Worm (Caenorhabditis elegans) whole organism, L1 larva: ENCODE measurements around the gene Y39B6A.33.

ENCODE experiments used
- C34B4.2 ChIP-seq: sonication (generic microtip); optimal IDR thresholded peaks from 2 replicates; lab custom pipeline; 2017; ENCODE audit warnings: mild to moderate bottlenecking, missing genetic modification characterization, missing compliant biosample characterization
- F16B12.6 ChIP-seq: fragments of 150-350 bp; optimal IDR thresholded peaks from 2 replicates; lab custom pipeline; 2014; ENCODE audit warnings: missing biosample characterization, missing genetic modification characterization
- Y116A8C.19 ChIP-seq: sonication (generic microtip); optimal IDR thresholded peaks from 2 replicates; lab custom pipeline; 2016; ENCODE audit warnings: missing compliant biosample characterization, missing genetic modification characterization, borderline replicate concordance
- alr-1 ChIP-seq: fragments of 200-800 bp; sonication (Bioruptor generic); optimal IDR thresholded peaks from 2 replicates; lab custom pipeline; 2018; ENCODE audit warnings: borderline replicate concordance, mild to moderate bottlenecking, missing genetic modification characterization, missing compliant biosample characterization
- aly-2 ChIP-seq: fragments of 150-350 bp; optimal IDR thresholded peaks from 2 replicates; lab custom pipeline; 2014; ENCODE audit warnings: missing biosample characterization, missing genetic modification characterization
- blmp-1 ChIP-seq: fragments of 150-350 bp; optimal IDR thresholded peaks from 2 replicates; lab custom pipeline; 2014; ENCODE audit warnings: missing biosample characterization, missing genetic modification characterization
- ceh-63 ChIP-seq: fragments of 200-800 bp; sonication (Bioruptor generic); optimal IDR thresholded peaks from 2 replicates; lab custom pipeline; 2018; ENCODE audit warnings: mild to moderate bottlenecking, missing genetic modification characterization, missing compliant biosample characterization
- ceh-8 ChIP-seq: fragments of 200-800 bp; sonication (Bioruptor generic); optimal IDR thresholded peaks from 2 replicates; lab custom pipeline; 2018; ENCODE audit warnings: mild to moderate bottlenecking, missing genetic modification characterization, moderate library complexity, missing compliant biosample characterization
- ceh-82 ChIP-seq, 3 experiments: fragments of 150-350 bp in 1 of 3; sonication (generic microtip) in 2 of 3; optimal IDR thresholded peaks; 2 replicates each; lab custom pipeline; 2014 to 2017; ENCODE audit warnings: missing biosample characterization in 3 of 3, missing genetic modification characterization in 3 of 3
- ceh-90 ChIP-seq: sonication (generic microtip); optimal IDR thresholded peaks from 2 replicates; lab custom pipeline; 2016; ENCODE audit warnings: missing genetic modification characterization, missing compliant biosample characterization
- dpl-1 ChIP-seq, 3 experiments: fragments of 150-350 bp in 2 of 3; sonication (generic microtip) in 1 of 3; optimal IDR thresholded peaks; 2 replicates each; lab custom pipeline; 2014 to 2017; ENCODE audit warnings: missing biosample characterization in 3 of 3, missing genetic modification characterization in 3 of 3, missing genetic modification reagents in 3 of 3
- dsc-1 ChIP-seq: sonication (generic microtip); optimal IDR thresholded peaks from 2 replicates; lab custom pipeline; 2016; ENCODE audit warnings: mild to moderate bottlenecking, missing genetic modification characterization, missing compliant biosample characterization
- efl-1 ChIP-seq, 4 experiments: fragments of 150-350 bp; optimal IDR thresholded peaks in 3 of 4; peaks in 1 of 4; 1 replicate in 1 of 4; 2 replicates in 3 of 4; lab custom pipeline; 2014; ENCODE audit warnings: missing biosample characterization in 2 of 4, missing genetic modification characterization in 2 of 4, missing genetic modification reagents in 2 of 4
- egl-13 ChIP-seq: sonication (generic microtip); optimal IDR thresholded peaks from 2 replicates; lab custom pipeline; 2016; ENCODE audit warnings: missing genotype, missing genetic modification reagents, missing genetic modification characterization, missing compliant biosample characterization
- egl-27 ChIP-seq, 2 experiments: fragments of 150-350 bp in 1 of 2; sonication (generic microtip); optimal IDR thresholded peaks; 3 replicates each; lab custom pipeline; 2017 to 2018; ENCODE audit warnings: missing biosample characterization in 2 of 2, missing genetic modification characterization in 2 of 2, missing genetic modification reagents in 2 of 2
- ets-5 ChIP-seq: fragments of 200-800 bp; sonication (Bioruptor generic); IDR thresholded peaks from 2 replicates; pipeline ENCODE4 v1.3.6; 2022; ENCODE audit warnings: missing genetic modification characterization, missing compliant biosample characterization
- fkh-4 ChIP-seq: sonication (generic microtip); optimal IDR thresholded peaks from 2 replicates; lab custom pipeline; 2016; ENCODE audit warnings: missing compliant biosample characterization, missing genetic modification characterization, borderline replicate concordance
- fkh-8 ChIP-seq: sonication (generic microtip); optimal IDR thresholded peaks from 2 replicates; lab custom pipeline; 2016; ENCODE audit warnings: mild to moderate bottlenecking, missing genetic modification characterization, missing compliant biosample characterization
- fos-1 ChIP-seq: fragments of 150-350 bp; optimal IDR thresholded peaks from 2 replicates; lab custom pipeline; 2014; ENCODE audit warnings: missing biosample characterization, missing genetic modification characterization
- hlh-17 ChIP-seq: fragments of 200-800 bp; sonication (Bioruptor generic); optimal IDR thresholded peaks from 2 replicates; lab custom pipeline; 2018; ENCODE audit warnings: missing genetic modification characterization, mild to moderate bottlenecking, missing compliant biosample characterization, moderate library complexity, borderline replicate concordance
- hlh-4 ChIP-seq: sonication (generic microtip); optimal IDR thresholded peaks from 2 replicates; lab custom pipeline; 2016; ENCODE audit warnings: mild to moderate bottlenecking, missing genetic modification characterization, missing compliant biosample characterization
- isw-1 ChIP-seq: fragments of 200-800 bp; sonication (Bioruptor generic); IDR thresholded peaks from 2 replicates; pipeline ENCODE4 v1.3.6; 2022; ENCODE audit warnings: missing genetic modification characterization, missing compliant biosample characterization
- lin-13 ChIP-seq: fragments of 150-350 bp; optimal IDR thresholded peaks from 2 replicates; lab custom pipeline; 2014; ENCODE audit warnings: missing biosample characterization, missing genetic modification reagents, missing genetic modification characterization
- lin-14 ChIP-seq: fragments of 200-800 bp; sonication (Bioruptor generic); optimal IDR thresholded peaks from 2 replicates; lab custom pipeline; 2018; ENCODE audit warnings: mild to moderate bottlenecking, missing genetic modification characterization, moderate library complexity, missing compliant biosample characterization
- lin-15B ChIP-seq: fragments of 150-350 bp; sonication (generic microtip); optimal IDR thresholded peaks from 3 replicates; lab custom pipeline; 2014; ENCODE audit warnings: missing biosample characterization, missing genetic modification characterization
- lin-35 ChIP-seq, 2 experiments: fragments of 150-350 bp; optimal IDR thresholded peaks; 2 replicates each; lab custom pipeline; 2014; ENCODE audit warnings: missing biosample characterization in 2 of 2, missing genetic modification characterization in 2 of 2, missing genetic modification reagents in 2 of 2
- mab-9 ChIP-seq: fragments of 200-800 bp; sonication (Bioruptor generic); IDR thresholded peaks from 2 replicates; pipeline ENCODE4 v1.3.6; 2022; ENCODE audit warnings: missing genetic modification reagents, missing genetic modification characterization, missing compliant biosample characterization
- mdl-1 ChIP-seq, 2 experiments: fragments of 150-350 bp; optimal IDR thresholded peaks; 2 replicates each; lab custom pipeline; 2014 to 2017; ENCODE audit warnings: missing biosample characterization in 2 of 2, missing genetic modification characterization in 2 of 2, inconsistent platforms in 1 of 2
- nhr-11 ChIP-seq: fragments of 150-350 bp; optimal IDR thresholded peaks from 2 replicates; lab custom pipeline; 2014; ENCODE audit warnings: missing biosample characterization, missing genetic modification characterization
- nhr-12 ChIP-seq: sonication (generic microtip); optimal IDR thresholded peaks from 2 replicates; lab custom pipeline; 2017; ENCODE audit warnings: missing biosample characterization, missing genetic modification characterization
- nhr-19 ChIP-seq: fragments of 200-800 bp; sonication (Bioruptor generic); conservative IDR thresholded peaks from 2 replicates; pipeline ENCODE4 v1.3.6; 2022; ENCODE audit warnings: missing genetic modification characterization, missing compliant biosample characterization
- nhr-20 ChIP-seq: sonication (generic microtip); optimal IDR thresholded peaks from 2 replicates; lab custom pipeline; 2016; ENCODE audit warnings: mild to moderate bottlenecking, missing genetic modification characterization, missing compliant biosample characterization
- nhr-28 ChIP-seq: fragments of 150-350 bp; optimal IDR thresholded peaks from 2 replicates; lab custom pipeline; 2014; ENCODE audit warnings: missing biosample characterization, missing genetic modification characterization
- nhr-77 ChIP-seq: fragments of 150-350 bp; optimal IDR thresholded peaks from 2 replicates; lab custom pipeline; 2014; ENCODE audit warnings: missing biosample characterization, missing genetic modification characterization
- nhr-84 ChIP-seq: sonication (generic microtip); optimal IDR thresholded peaks from 2 replicates; lab custom pipeline; 2017; ENCODE audit warnings: missing biosample characterization, missing genetic modification characterization
- nhr-85 ChIP-seq: sonication (generic microtip); peaks from one replicate; lab custom pipeline; 2016; ENCODE audit warnings: missing genetic modification characterization, inconsistent platforms, missing compliant biosample characterization
- nhr-90 ChIP-seq: sonication (generic microtip); optimal IDR thresholded peaks from 2 replicates; lab custom pipeline; 2016; ENCODE audit warnings: mild to moderate bottlenecking, missing genetic modification characterization, missing compliant biosample characterization; ENCODE audit not compliant: poor library complexity
- pag-3 ChIP-seq: sonication (generic microtip); optimal IDR thresholded peaks from 2 replicates; lab custom pipeline; 2017; ENCODE audit warnings: missing genetic modification characterization, mild to moderate bottlenecking, missing compliant biosample characterization, antibody characterized with exemption, borderline replicate concordance; ENCODE audit not compliant: insufficient read depth
- pax-3 ChIP-seq: fragments of 200-800 bp; sonication (Bioruptor generic); optimal IDR thresholded peaks from 2 replicates; lab custom pipeline; 2018; ENCODE audit warnings: mild to moderate bottlenecking, missing genetic modification characterization, moderate library complexity, missing compliant biosample characterization
- skn-1 ChIP-seq: fragments of 150-350 bp; optimal IDR thresholded peaks from 2 replicates; lab custom pipeline; 2014; ENCODE audit warnings: missing biosample characterization, missing genetic modification characterization
- snu-23 ChIP-seq: sonication (generic microtip); optimal IDR thresholded peaks from 2 replicates; lab custom pipeline; 2016; ENCODE audit warnings: missing genetic modification characterization, missing compliant biosample characterization
- tbx-2 ChIP-seq: sonication (generic microtip); optimal IDR thresholded peaks from 2 replicates; lab custom pipeline; 2016; ENCODE audit warnings: missing genetic modification characterization, missing compliant biosample characterization
- tlp-1 ChIP-seq: fragments of 150-350 bp; optimal IDR thresholded peaks from 2 replicates; lab custom pipeline; 2014; ENCODE audit warnings: missing biosample characterization, missing genetic modification characterization
- unc-130 ChIP-seq: fragments of 150-350 bp; optimal IDR thresholded peaks from 2 replicates; lab custom pipeline; 2017; ENCODE audit warnings: missing biosample characterization, missing genetic modification characterization, inconsistent platforms
- unc-86 ChIP-seq: sonication (generic microtip); optimal IDR thresholded peaks from 2 replicates; lab custom pipeline; 2016; ENCODE audit warnings: missing genetic modification characterization, missing compliant biosample characterization
- unc-98 ChIP-seq: fragments of 200-800 bp; sonication (Bioruptor generic); IDR thresholded peaks from 2 replicates; pipeline ENCODE4 v1.3.6; 2022; ENCODE audit warnings: missing genetic modification characterization, missing compliant biosample characterization
- xbp-1 ChIP-seq: sonication (generic microtip); optimal IDR thresholded peaks from 2 replicates; lab custom pipeline; 2016; ENCODE audit warnings: missing genetic modification characterization, missing compliant biosample characterization
- zag-1 ChIP-seq: fragments of 150-350 bp; optimal IDR thresholded peaks from 2 replicates; lab custom pipeline; 2014; ENCODE audit warnings: missing biosample characterization, missing genetic modification characterization
- zip-4 ChIP-seq: fragments of 200-800 bp; sonication (Bioruptor generic); optimal IDR thresholded peaks from 2 replicates; lab custom pipeline; 2018; ENCODE audit warnings: mild to moderate bottlenecking, missing genetic modification characterization, moderate library complexity, missing compliant biosample characterization
- ztf-4 ChIP-seq: fragments of 150-350 bp; optimal IDR thresholded peaks from 2 replicates; lab custom pipeline; 2014; ENCODE audit warnings: missing biosample characterization, missing genetic modification characterization

The Y39B6A.33 gene

ce11 chrV:18967479-18968056 lies 34.2 kb upstream of the Y39B6A.33 start, which contains the start of gene Y39B6A.43 (continued):
- TF ChIP-seq ceh-8 (peak; percentile 84), skn-1 (tag; lab: Kevin White, UChicago) (peak; percentile 82), nhr-90 (peak; percentile 97), nhr-84 (tag; lab: Kevin White, UChicago) (no peak), Y116A8C.19 (tag; lab: Kevin White, UChicago) (no peak), F16B12.6 (tag; lab: Kevin White, UChicago) (peak; percentile 63), nhr-19 (GFP tag; lab: Robert Waterston, UW) (peak; percentile 99), dpl-1 (GFP tag; optimal IDR thresholded peaks at IDR 0.05; lab: Kevin White, UChicago) (peak; percentile 98 to 99 (median 98)), fkh-8 (tag; lab: Kevin White, UChicago) (peak; percentile 98), isw-1 (peak; percentile 95), xbp-1 (tag; lab: Kevin White, UChicago) (peak; percentile 93), unc-130 (peak; percentile 86), lin-35 (GFP tag; optimal IDR thresholded peaks at IDR 0.05; lab: Kevin White, UChicago) (peak; percentile 98 to 100), nhr-77 (tag; lab: Kevin White, UChicago) (peak; percentile 97), unc-98 (peak; percentile 78), fos-1 (tag; lab: Kevin White, UChicago) (peak; percentile 91), nhr-11 (peak; percentile 87), egl-27 (tag; optimal IDR thresholded peaks at IDR 0.05; lab: Kevin White, UChicago) (peak; percentile 57 to 80), dsc-1 (tag; lab: Kevin White, UChicago) (peak; percentile 90), tbx-2 (tag; lab: Kevin White, UChicago) (peak; percentile 95), C34B4.2 (tag; lab: Kevin White, UChicago) (peak; percentile 77), unc-86 (peak; percentile 96), egl-13 (tag; lab: Kevin White, UChicago) (peak; percentile 89), efl-1 (optimal IDR thresholded peaks at IDR 0.05; lab: Kevin White, UChicago) (peak; percentile 99 to 100), efl-1 (GFP tag; optimal IDR thresholded peaks at IDR 0.05 in 1 of 2; lab: Kevin White, UChicago) (peak; percentile 93 to 100), lin-13 (peak; percentile 99), zag-1 (tag; lab: Kevin White, UChicago) (peak; percentile 58), lin-14 (GFP tag; lab: Kevin White, UChicago) (peak; percentile 97), nhr-85 (tag; lab: Kevin White, UChicago) (peak; percentile 97), mab-9 (GFP tag; lab: Robert Waterston, UW) (peak; percentile 91), ceh-63 (GFP tag; lab: Kevin White, UChicago) (no peak), hlh-17 (peak; percentile 68), snu-23 (GFP tag; lab: Kevin White, UChicago) (peak; percentile 95), fkh-4 (peak; percentile 75), aly-2 (peak; percentile 66), zip-4 (GFP tag; lab: Kevin White, UChicago) (peak; percentile 87), pax-3 (tag; lab: Kevin White, UChicago) (peak; percentile 94), ztf-4 (tag; lab: Kevin White, UChicago) (peak; percentile 91), ceh-82 (tag; optimal IDR thresholded peaks at IDR 0.05; lab: Kevin White, UChicago) (peak; percentile 97 to 99 (median 97)), alr-1 (no peak), hlh-4 (tag; lab: Kevin White, UChicago) (no peak), pag-3 (tag; lab: Kevin White, UChicago) (no peak), tlp-1 (no peak), nhr-12 (tag; lab: Kevin White, UChicago) (no peak), ceh-90 (tag; lab: Kevin White, UChicago) (peak; percentile 63), nhr-20 (tag; lab: Kevin White, UChicago) (peak; percentile 95), mdl-1 (tag; optimal IDR thresholded peaks at IDR 0.05; lab: Kevin White, UChicago) (peak in 1 of 2 experiments; percentile 89), blmp-1 (tag; lab: Kevin White, UChicago) (peak; percentile 66), lin-15B (tag; lab: Kevin White, UChicago) (peak; percentile 97), ets-5 (GFP tag; lab: Robert Waterston, UW) (no peak), nhr-28 (no peak)
